Fruit fly (Drosophila melanogaster) whole organism, pupa: ENCODE results near the gene Vha16-5.

Experiments used
- CG14655 ChIP-seq: fragments of 200-800 bp; sonication (Bioruptor generic); optimal IDR thresholded peaks from 3 replicates; lab custom pipeline; 2017; ENCODE audit warnings: mild to moderate bottlenecking, missing biosample characterization, missing genetic modification reagents, missing genetic modification characterization
- Pif1B ChIP-seq: fragments of 200-800 bp; sonication (Bioruptor generic); optimal IDR thresholded peaks from 3 replicates; lab custom pipeline; 2016; ENCODE audit warnings: missing biosample characterization, missing genetic modification characterization

dm6 chr2L:10749607-10750467 lies 13.0 kb upstream of the Vha16-5 start:
- TF ChIP-seq CG14655 (GFP tag; lab: Kevin White, UChicago) (no peak), Pif1B (GFP tag; lab: Kevin White, UChicago) (no peak)
